Worm (Caenorhabditis elegans) whole organism, midembryonic: ENCODE measurements around the gene slcr-46.2.

Source experiments
- T22C8.4 ChIP-seq: fragments of 200-800 bp; sonication (Bioruptor generic); IDR thresholded peaks from 2 replicates; pipeline ENCODE4 v1.3.6; 2022; ENCODE audit warnings: missing genetic modification characterization, missing compliant biosample characterization
- cog-1 ChIP-seq: sonication (generic microtip); optimal IDR thresholded peaks from 2 replicates; lab custom pipeline; 2016; ENCODE audit warnings: missing genetic modification characterization, missing compliant biosample characterization
- flt-1 ChIP-seq: fragments of 200-800 bp; sonication (Bioruptor generic); IDR thresholded peaks from 2 replicates; pipeline ENCODE4 v1.3.6; 2022; ENCODE audit warnings: missing genetic modification characterization, missing compliant biosample characterization
- klf-2 ChIP-seq: fragments of 200-800 bp; sonication (Bioruptor generic); conservative IDR thresholded peaks from 2 replicates; pipeline ENCODE4 v1.3.6; 2022; ENCODE audit warnings: missing genetic modification reagents, missing genetic modification characterization, missing compliant biosample characterization
- med-1 ChIP-seq: sonication (generic microtip); optimal IDR thresholded peaks from 2 replicates; lab custom pipeline; 2017; ENCODE audit warnings: missing genetic modification characterization, mild to moderate bottlenecking, missing compliant biosample characterization, antibody characterized with exemption, missing genetic modification reagents; ENCODE audit not compliant: insufficient read depth
- ref-1 ChIP-seq: fragments of 200-800 bp; sonication (Bioruptor generic); conservative IDR thresholded peaks from 2 replicates; pipeline ENCODE4 v1.3.6; 2022; ENCODE audit warnings: missing genetic modification reagents, missing genetic modification characterization, missing compliant biosample characterization
- tab-1 ChIP-seq: fragments of 200-800 bp; sonication (Bioruptor generic); IDR thresholded peaks from 2 replicates; pipeline ENCODE4 v1.3.6; 2022; ENCODE audit warnings: missing genetic modification characterization, missing compliant biosample characterization
- ztf-23 ChIP-seq: fragments of 200-800 bp; sonication (Bioruptor generic); IDR thresholded peaks from 2 replicates; pipeline ENCODE4 v1.3.6; 2022; ENCODE audit warnings: missing genetic modification reagents, missing genetic modification characterization, missing compliant biosample characterization

ce11 chrV:19362568-19362967 is 27.4 kb downstream of the slcr-46.2 start, which contains the start of gene C14B4.2:
- TF ChIP-seq tab-1 (GFP tag; lab: Robert Waterston, UW) (no peak), med-1 (GFP tag; lab: Kevin White, UChicago) (no peak), flt-1 (GFP tag; lab: Robert Waterston, UW) (no peak), cog-1 (tag; lab: Kevin White, UChicago) (no peak), klf-2 (no peak), T22C8.4 (GFP tag; lab: Robert Waterston, UW) (no peak), ref-1 (GFP tag; lab: Robert Waterston, UW) (no peak), ztf-23 (GFP tag; lab: Robert Waterston, UW) (no peak)
